Fruit fly (Drosophila melanogaster) whole organism, wandering third instar larva: ENCODE measurements around the gene wol.

Experiments
- Abd-B ChIP-seq: fragments of >200 bp; optimal IDR thresholded peaks from 2 replicates; lab custom pipeline; 2017; ENCODE audit warnings: missing biosample characterization, missing genetic modification characterization
- CG32264 ChIP-seq: fragments of 200-800 bp; sonication (Bioruptor generic); optimal IDR thresholded peaks from 2 replicates; lab custom pipeline; 2016; ENCODE audit warnings: missing biosample characterization, missing genetic modification characterization
- CG9705 ChIP-seq: fragments of 200-800 bp; sonication (Bioruptor generic); optimal IDR thresholded peaks from 2 replicates; lab custom pipeline; 2018; ENCODE audit warnings: missing biosample characterization, mild to moderate bottlenecking, missing genetic modification characterization
- CrebA ChIP-seq: fragments of 200-800 bp; sonication (Bioruptor generic); optimal IDR thresholded peaks from 2 replicates; lab custom pipeline; 2016; ENCODE audit warnings: missing biosample characterization, mild to moderate bottlenecking, missing genetic modification characterization, borderline replicate concordance
- Dfd ChIP-seq: fragments of >200 bp; optimal IDR thresholded peaks from 2 replicates; lab custom pipeline; 2017; ENCODE audit warnings: missing biosample characterization, missing genetic modification characterization
- Dif ChIP-seq: fragments of 200-275, 200-300 bp; sonication (Bioruptor generic); optimal IDR thresholded peaks from 2 replicates; lab custom pipeline; 2018; ENCODE audit warnings: missing biosample characterization, missing genetic modification characterization; ENCODE audit not compliant: partially characterized antibody
- GATAd ChIP-seq: sonication (Bioruptor generic); optimal IDR thresholded peaks from 2 replicates; lab custom pipeline; 2016; ENCODE audit warnings: missing biosample characterization, missing genetic modification characterization
- HLH106 ChIP-seq: fragments of 200-800 bp; optimal IDR thresholded peaks from 3 replicates; lab custom pipeline; 2019; ENCODE audit warnings: missing biosample characterization, mild to moderate bottlenecking, missing genetic modification characterization, moderate library complexity
- Hnf4 ChIP-seq: fragments of 200-800 bp; sonication (Bioruptor generic); optimal IDR thresholded peaks from 2 replicates; lab custom pipeline; 2016; ENCODE audit warnings: missing biosample characterization, mild to moderate bottlenecking, missing genetic modification characterization
- Hr78 ChIP-seq: fragments of >200 bp; optimal IDR thresholded peaks from 2 replicates; lab custom pipeline; 2017; ENCODE audit warnings: missing biosample characterization, missing genetic modification characterization
- Hr83 ChIP-seq: fragments of 200-300 bp; sonication (Bioruptor generic); optimal IDR thresholded peaks from 2 replicates; lab custom pipeline; 2016; ENCODE audit warnings: missing biosample characterization, mild to moderate bottlenecking, missing genetic modification characterization, moderate library complexity; ENCODE audit not compliant: poor library complexity, severe bottlenecking
- Jra ChIP-seq: sonication (Bioruptor generic); optimal IDR thresholded peaks from 2 replicates; lab custom pipeline; 2016; ENCODE audit warnings: missing biosample characterization, missing genetic modification characterization
- Mio ChIP-seq: sonication (Bioruptor generic); optimal IDR thresholded peaks from 2 replicates; lab custom pipeline; 2016; ENCODE audit warnings: missing biosample characterization, missing genetic modification characterization
- Myc ChIP-seq: fragments of >200 bp; optimal IDR thresholded peaks from 2 replicates; lab custom pipeline; 2017
- N ChIP-seq: fragments of >200 bp; optimal IDR thresholded peaks from 2 replicates; lab custom pipeline; 2018; ENCODE audit warnings: missing biosample characterization, missing external identifiers, missing genetic modification characterization
- OdsH ChIP-seq: fragments of 200-800 bp; sonication (Bioruptor generic); optimal IDR thresholded peaks from 2 replicates; lab custom pipeline; 2016; ENCODE audit warnings: missing biosample characterization, mild to moderate bottlenecking, missing genetic modification characterization
- Rel ChIP-seq, 2 experiments: fragments of 200-800 bp; sonication (Bioruptor generic) in 1 of 2; optimal IDR thresholded peaks; 2 replicates in 1 of 2; 3 replicates in 1 of 2; lab custom pipeline; 2016 to 2019; ENCODE audit warnings: mild to moderate bottlenecking in 2 of 2, missing biosample characterization in 2 of 2, missing genetic modification characterization in 2 of 2, moderate library complexity in 1 of 2
- Sp1 ChIP-seq: fragments of 200-800 bp; sonication (Bioruptor generic); optimal IDR thresholded peaks from 3 replicates; lab custom pipeline; 2019; ENCODE audit warnings: missing biosample characterization, mild to moderate bottlenecking, missing genetic modification characterization, moderate library complexity
- Vsx2 ChIP-seq: fragments of 200-300, 225-300 bp; sonication (Bioruptor generic); optimal IDR thresholded peaks from 2 replicates; lab custom pipeline; 2018; ENCODE audit warnings: missing biosample characterization, missing genetic modification characterization; ENCODE audit not compliant: partially characterized antibody
- br ChIP-seq: fragments of 200-800 bp; sonication (Bioruptor generic); optimal IDR thresholded peaks from 2 replicates; lab custom pipeline; 2016; ENCODE audit warnings: missing biosample characterization, missing genetic modification characterization
- brk ChIP-seq: fragments of 200-800 bp; sonication (Bioruptor generic); optimal IDR thresholded peaks from 2 replicates; lab custom pipeline; 2016; ENCODE audit warnings: missing biosample characterization, mild to moderate bottlenecking, missing genetic modification characterization
- dl ChIP-seq, 2 experiments: fragments of 175-275, 200-275 bp in 1 of 2; fragments of 200-275 bp in 1 of 2; sonication (Bioruptor generic); optimal IDR thresholded peaks; lab custom pipeline; 2018; ENCODE audit warnings: mild to moderate bottlenecking in 2 of 2, missing biosample characterization in 2 of 2, missing genetic modification characterization in 2 of 2, moderate library complexity in 2 of 2; ENCODE audit not compliant: partially characterized antibody in 2 of 2, insufficient read depth in 1 of 2
- dmrt93B ChIP-seq: fragments of 200-800 bp; sonication (Bioruptor generic); optimal IDR thresholded peaks from 2 replicates; lab custom pipeline; 2018; ENCODE audit warnings: missing biosample characterization, mild to moderate bottlenecking, missing genetic modification characterization
- dsf ChIP-seq: sonication (Bioruptor generic); optimal IDR thresholded peaks from 2 replicates; lab custom pipeline; 2016; ENCODE audit warnings: missing biosample characterization, missing genetic modification characterization, borderline replicate concordance
- ey ChIP-seq: fragments of 200-800 bp; sonication (Bioruptor generic); optimal IDR thresholded peaks from 2 replicates; lab custom pipeline; 2016; ENCODE audit warnings: missing biosample characterization, missing genetic modification characterization
- foxo ChIP-seq, 2 experiments: fragments of 200-800 bp; sonication (Bioruptor generic); optimal IDR thresholded peaks; 2 replicates in 1 of 2; 3 replicates in 1 of 2; lab custom pipeline; 2016 to 2017; ENCODE audit warnings: missing biosample characterization in 2 of 2, missing genetic modification characterization in 2 of 2
- fru ChIP-seq: fragments of 200-800 bp; sonication (Bioruptor generic); optimal IDR thresholded peaks from 3 replicates; lab custom pipeline; 2016; ENCODE audit warnings: missing biosample characterization, mild to moderate bottlenecking, missing genetic modification characterization
- h ChIP-seq: fragments of 200-800 bp; sonication (Bioruptor generic); optimal IDR thresholded peaks from 3 replicates; lab custom pipeline; 2016; ENCODE audit warnings: missing biosample characterization, mild to moderate bottlenecking, missing genetic modification characterization
- jim ChIP-seq: fragments of 175-275, 200-325 bp; sonication (Bioruptor generic); optimal IDR thresholded peaks from 2 replicates; lab custom pipeline; 2016; ENCODE audit warnings: missing biosample characterization, mild to moderate bottlenecking, missing genetic modification characterization
- lola ChIP-seq: fragments of >200 bp; optimal IDR thresholded peaks from 2 replicates; lab custom pipeline; 2017; ENCODE audit warnings: missing biosample characterization, missing genetic modification characterization
- pan ChIP-seq: fragments of >200 bp; optimal IDR thresholded peaks from 2 replicates; lab custom pipeline; 2017
- psq ChIP-seq: fragments of 200-800 bp; sonication (Bioruptor generic); optimal IDR thresholded peaks from 3 replicates; lab custom pipeline; 2017; ENCODE audit warnings: missing biosample characterization, mild to moderate bottlenecking, missing genetic modification characterization, moderate library complexity
- rgr ChIP-seq: fragments of 200-800 bp; sonication (Bioruptor generic); optimal IDR thresholded peaks from 3 replicates; lab custom pipeline; 2016; ENCODE audit warnings: missing biosample characterization, mild to moderate bottlenecking, missing genetic modification characterization
- sage ChIP-seq: fragments of 200-800 bp; sonication (Bioruptor generic); optimal IDR thresholded peaks from 2 replicates; lab custom pipeline; 2016; ENCODE audit warnings: missing biosample characterization, mild to moderate bottlenecking, missing genetic modification characterization
- sv ChIP-seq: fragments of 200-800 bp; sonication (Bioruptor generic); optimal IDR thresholded peaks from 3 replicates; lab custom pipeline; 2016; ENCODE audit warnings: missing biosample characterization, missing genetic modification characterization
- tai ChIP-seq: sonication (Bioruptor generic); optimal IDR thresholded peaks from 2 replicates; lab custom pipeline; 2016; ENCODE audit warnings: missing biosample characterization, missing genetic modification characterization
- usp ChIP-seq: fragments of >200 bp; optimal IDR thresholded peaks from 2 replicates; lab custom pipeline; 2017; ENCODE audit warnings: missing biosample characterization, missing genetic modification characterization
- woc ChIP-seq: sonication (Bioruptor generic); optimal IDR thresholded peaks from 2 replicates; lab custom pipeline; 2016; ENCODE audit warnings: missing biosample characterization, mild to moderate bottlenecking, missing genetic modification characterization

wol gene

dm6 chr2L:8302766-8303479 lies at the start of gene wol, which contains the start of gene Scgalpha:
TSS of gene wol (minus strand) at chr2L:8302985.
TSS of gene Scgalpha (plus strand) at chr2L:8303429.
- TF ChIP-seq GATAd (GFP tag; lab: Kevin White, UChicago) (no peak), jim (no peak), dl (GFP tag; optimal IDR thresholded peaks at IDR 0.05; lab: Kevin White, UChicago; ENCODE audit: insufficient read depth in 1 of 2, partially characterized antibody in 2 of 2) (no peak), CrebA (GFP tag; lab: Kevin White, UChicago) (no peak), Sp1 (GFP tag; lab: Kevin White, UChicago) (no peak)

dm6 chr2L:8351864-8352263 lies 49.1 kb upstream of the wol start, which contains the start of gene Mur29B:
TSS of gene Mur29B (plus strand) at chr2L:8352187.
- TF ChIP-seq sage (GFP tag; lab: Kevin White, UChicago) (no peak), pan (lab: Kevin White, UChicago) (no peak), dmrt93B (GFP tag; lab: Kevin White, UChicago) (no peak), br (GFP tag; lab: Kevin White, UChicago) (peak; percentile 2), Hr83 (GFP tag; lab: Kevin White, UChicago) (peak; percentile 29), Rel (GFP tag; optimal IDR thresholded peaks at IDR 0.05; lab: Kevin White, UChicago) (no peak), Rel (tag; optimal IDR thresholded peaks at IDR 0.05; lab: Kevin White, UChicago) (peak; percentile 92), CrebA (GFP tag; lab: Kevin White, UChicago) (peak; percentile 22)
- TF ChIP-seq, all 38 proteins: peak for 4

- TF ChIP-seq HLH106 (tag; lab: Kevin White, UChicago), result peak; percentile 60
- peak; percentile 65 for TF ChIP-seq h (GFP tag; lab: Kevin White, UChicago)
- no peak for TF ChIP-seq sv
- TF ChIP-seq Hr78 (GFP tag; lab: Kevin White, UChicago), result no peak
- no peak for TF ChIP-seq brk
- TF ChIP-seq dl (GFP tag; optimal IDR thresholded peaks at IDR 0.05; lab: Kevin White, UChicago; ENCODE audit: insufficient read depth in 1 of 2, partially characterized antibody in 2 of 2), result no peak
- no peak for TF ChIP-seq Rel (GFP tag; optimal IDR thresholded peaks at IDR 0.05; lab: Kevin White, UChicago)
- TF ChIP-seq Rel (tag; optimal IDR thresholded peaks at IDR 0.05; lab: Kevin White, UChicago), result no peak
- TF ChIP-seq lola, result no peak
- peak in 1 of 2 experiments; percentile 71 for TF ChIP-seq foxo (GFP tag; optimal IDR thresholded peaks at IDR 0.05; lab: Kevin White, UChicago)
- no peak for TF ChIP-seq jim
- no peak for TF ChIP-seq sage (GFP tag; lab: Kevin White, UChicago)
- TF ChIP-seq Mio (GFP tag; lab: Kevin White, UChicago), result no peak
- no peak for TF ChIP-seq Myc
- no peak for TF ChIP-seq Abd-B (GFP tag; lab: Kevin White, UChicago)
- TF ChIP-seq CG32264 (GFP tag; lab: Kevin White, UChicago), result no peak
- no peak for TF ChIP-seq tai (GFP tag; lab: Kevin White, UChicago)
- TF ChIP-seq ey (GFP tag; lab: Kevin White, UChicago), result no peak
- peak; percentile 36 for TF ChIP-seq psq (GFP tag; lab: Kevin White, UChicago)
- TF ChIP-seq usp (GFP tag; lab: Kevin White, UChicago), result no peak
- TF ChIP-seq pan (lab: Kevin White, UChicago), result no peak
- TF ChIP-seq Hr83 (GFP tag; lab: Kevin White, UChicago), result no peak
- peak; percentile 26 for TF ChIP-seq OdsH (GFP tag; lab: Kevin White, UChicago)
- TF ChIP-seq Dfd (GFP tag; lab: Kevin White, UChicago), result no peak
- TF ChIP-seq Hnf4 (GFP tag; lab: Kevin White, UChicago), result no peak
- no peak for TF ChIP-seq br (GFP tag; lab: Kevin White, UChicago)
- no peak for TF ChIP-seq woc
- TF ChIP-seq dmrt93B (GFP tag; lab: Kevin White, UChicago), result peak; percentile 5
- peak; percentile 29 for TF ChIP-seq fru (GFP tag; lab: Kevin White, UChicago)
- TF ChIP-seq Sp1 (GFP tag; lab: Kevin White, UChicago), result no peak
- no peak for TF ChIP-seq N (GFP tag; lab: Kevin White, UChicago)
- TF ChIP-seq rgr (GFP tag; lab: Kevin White, UChicago), result peak; percentile 44
- no peak for TF ChIP-seq Vsx2 (GFP tag; lab: Kevin White, UChicago)
- no peak for TF ChIP-seq Jra (GFP tag; lab: Kevin White, UChicago)
- TF ChIP-seq CrebA (GFP tag; lab: Kevin White, UChicago), result no peak
- no peak for TF ChIP-seq CG9705 (GFP tag; lab: Kevin White, UChicago)
- TF ChIP-seq Dif, result no peak
- TF ChIP-seq GATAd (GFP tag; lab: Kevin White, UChicago), result no peak
- TF ChIP-seq dsf (GFP tag; lab: Kevin White, UChicago), result no peak
Measured at dm6 chr2L:8351333-8351732, 48.5 kb upstream of the wol start.
